Fruit fly (Drosophila melanogaster) whole organism, prepupa: ENCODE measurements around the gene BNIP3.
A peak's percentile ranks its signal among the peaks of the same experiment; 100 is the strongest.

Source experiments
- Blimp-1 ChIP-seq: fragments of 200-800 bp; sonication (Bioruptor generic); optimal IDR thresholded peaks from 3 replicates; lab custom pipeline; 2017; ENCODE audit warnings: missing biosample characterization, missing genetic modification characterization, mild to moderate bottlenecking, moderate library complexity, missing genetic modification reagents
- CG10669 ChIP-seq: fragments of 200-800 bp; sonication (Bioruptor generic); optimal IDR thresholded peaks from 3 replicates; lab custom pipeline; 2018; ENCODE audit warnings: missing biosample characterization, mild to moderate bottlenecking, missing genetic modification characterization, moderate library complexity
- CG11762 ChIP-seq: fragments of 200-800 bp; sonication (Bioruptor generic); optimal IDR thresholded peaks from 3 replicates; lab custom pipeline; 2016; ENCODE audit warnings: missing biosample characterization, missing genetic modification characterization; ENCODE audit not compliant: insufficient read depth
- CG11902 ChIP-seq: fragments of 200-800 bp; sonication (Bioruptor generic); optimal IDR thresholded peaks from 3 replicates; lab custom pipeline; 2016; ENCODE audit warnings: missing biosample characterization, missing genetic modification characterization
- CG1621 ChIP-seq: fragments of 200-800 bp; sonication (Bioruptor generic); optimal IDR thresholded peaks from 3 replicates; lab custom pipeline; 2018; ENCODE audit warnings: missing biosample characterization, mild to moderate bottlenecking, missing genetic modification characterization
- CG16779 ChIP-seq: fragments of 200-800 bp; sonication (Bioruptor generic); optimal IDR thresholded peaks from 3 replicates; lab custom pipeline; 2017; ENCODE audit warnings: missing biosample characterization, mild to moderate bottlenecking, missing genetic modification characterization
- CG31627 ChIP-seq: fragments of 200-800 bp; sonication (Bioruptor generic); optimal IDR thresholded peaks from 3 replicates; lab custom pipeline; 2016; ENCODE audit warnings: missing biosample characterization, missing genetic modification characterization
- CG32006 ChIP-seq: fragments of 200-800 bp; sonication (Bioruptor generic); optimal IDR thresholded peaks from 3 replicates; lab custom pipeline; 2017; ENCODE audit warnings: missing biosample characterization, mild to moderate bottlenecking, missing genetic modification characterization
- CG34406 ChIP-seq: fragments of 200-800 bp; sonication (Bioruptor generic); optimal IDR thresholded peaks from 3 replicates; lab custom pipeline; 2016; ENCODE audit warnings: missing biosample characterization, missing genetic modification characterization
- CG4318 ChIP-seq: fragments of 200-800 bp; sonication (Bioruptor generic); optimal IDR thresholded peaks from 3 replicates; lab custom pipeline; 2017; ENCODE audit warnings: missing biosample characterization, mild to moderate bottlenecking, missing genetic modification characterization
- CG6163 ChIP-seq: fragments of 200-800 bp; sonication (Bioruptor generic); IDR thresholded peaks from 3 replicates; pipeline ENCODE4 v1.3.6; 2022; ENCODE audit warnings: missing biosample characterization, missing genetic modification characterization
- CG6276 ChIP-seq: fragments of 200-800 bp; sonication (Bioruptor generic); optimal IDR thresholded peaks from 2 replicates; lab custom pipeline; 2017; ENCODE audit warnings: missing biosample characterization, mild to moderate bottlenecking, missing genetic modification characterization
- CG6792 ChIP-seq: fragments of 200-800 bp; sonication (Bioruptor generic); optimal IDR thresholded peaks from 3 replicates; lab custom pipeline; 2016; ENCODE audit warnings: missing biosample characterization, missing genetic modification characterization
- CG6854 ChIP-seq: fragments of 200-800 bp; sonication (Bioruptor generic); optimal IDR thresholded peaks from 2 replicates; lab custom pipeline; 2017; ENCODE audit warnings: missing biosample characterization, mild to moderate bottlenecking, missing genetic modification characterization
- CG7368 ChIP-seq: fragments of 200-800 bp; sonication (Bioruptor generic); optimal IDR thresholded peaks from 3 replicates; lab custom pipeline; 2016; ENCODE audit warnings: missing biosample characterization, missing genetic modification characterization
- CG8119 ChIP-seq: fragments of 200-800 bp; sonication (Bioruptor generic); IDR thresholded peaks from 3 replicates; pipeline ENCODE4 v1.3.6; 2022; ENCODE audit warnings: missing biosample characterization, missing genetic modification characterization
- CG8319 ChIP-seq: fragments of 200-800 bp; sonication (Bioruptor generic); optimal IDR thresholded peaks from 3 replicates; lab custom pipeline; 2016; ENCODE audit warnings: missing biosample characterization, missing genetic modification characterization
- CG8632 ChIP-seq: fragments of 200-800 bp; sonication (Bioruptor generic); optimal IDR thresholded peaks from 3 replicates; lab custom pipeline; 2016; ENCODE audit warnings: missing biosample characterization, missing genetic modification characterization
- CG9139 ChIP-seq: fragments of 200-800 bp; sonication (Bioruptor generic); optimal IDR thresholded peaks from 3 replicates; lab custom pipeline; 2017; ENCODE audit warnings: missing biosample characterization, mild to moderate bottlenecking, missing genetic modification characterization
- Eip75B ChIP-seq: fragments of 200-800 bp; sonication (Bioruptor generic); optimal IDR thresholded peaks from 3 replicates; lab custom pipeline; 2016; ENCODE audit warnings: missing biosample characterization, missing genetic modification characterization
- Eip78C ChIP-seq: fragments of 200-800 bp; sonication (Bioruptor generic); peaks from one replicate; lab custom pipeline; 2016; ENCODE audit warnings: missing biosample characterization, missing genetic modification characterization
- Eip93F ChIP-seq: fragments of 200-800 bp; sonication (Bioruptor generic); optimal IDR thresholded peaks from 2 replicates; lab custom pipeline; 2016; ENCODE audit warnings: missing biosample characterization, mild to moderate bottlenecking, missing genetic modification characterization
- Ets21C ChIP-seq: fragments of 200-800 bp; sonication (Bioruptor generic); optimal IDR thresholded peaks from 3 replicates; lab custom pipeline; 2016; ENCODE audit warnings: missing biosample characterization, missing genetic modification characterization
- Ets96B ChIP-seq: fragments of 200-800 bp; optimal IDR thresholded peaks from 2 replicates; lab custom pipeline; 2019; ENCODE audit warnings: missing biosample characterization, mild to moderate bottlenecking, missing genetic modification characterization, moderate library complexity
- Gug ChIP-seq: fragments of 200-800 bp; sonication (Bioruptor generic); IDR thresholded peaks from 2 replicates; pipeline ENCODE4 v1.3.6; 2022; ENCODE audit warnings: missing biosample characterization, missing genetic modification characterization
- Hr39 ChIP-seq: fragments of 200-800 bp; sonication (Bioruptor generic); optimal IDR thresholded peaks from 2 replicates; lab custom pipeline; 2016; ENCODE audit warnings: missing biosample characterization, missing genetic modification characterization
- Hr4 ChIP-seq: fragments of 200-800 bp; sonication (Bioruptor generic); optimal IDR thresholded peaks from 3 replicates; lab custom pipeline; 2016; ENCODE audit warnings: missing biosample characterization, missing genetic modification characterization
- Lpt ChIP-seq: fragments of 200-800 bp; sonication (Bioruptor generic); optimal IDR thresholded peaks from 3 replicates; lab custom pipeline; 2016; ENCODE audit warnings: missing biosample characterization, missing genetic modification characterization
- OdsH ChIP-seq: fragments of 200-800 bp; sonication (Bioruptor generic); optimal IDR thresholded peaks from 3 replicates; lab custom pipeline; 2016; ENCODE audit warnings: missing biosample characterization, missing genetic modification characterization
- Smox ChIP-seq: fragments of 200-800 bp; sonication (Bioruptor generic); optimal IDR thresholded peaks from 3 replicates; lab custom pipeline; 2016; ENCODE audit warnings: missing biosample characterization, missing genetic modification characterization
- Sox102F ChIP-seq: fragments of 200-800 bp; sonication (Bioruptor generic); optimal IDR thresholded peaks from 2 replicates; lab custom pipeline; 2016; ENCODE audit warnings: missing biosample characterization, mild to moderate bottlenecking, missing genetic modification characterization
- Sox14 ChIP-seq: fragments of 200-800 bp; sonication (Bioruptor generic); optimal IDR thresholded peaks from 3 replicates; lab custom pipeline; 2016; ENCODE audit warnings: missing biosample characterization, missing genetic modification characterization
- Sox15 ChIP-seq: fragments of 200-800 bp; sonication (Bioruptor generic); optimal IDR thresholded peaks from 3 replicates; lab custom pipeline; 2016; ENCODE audit warnings: missing biosample characterization, missing genetic modification characterization
- achi ChIP-seq: fragments of 200-800 bp; sonication (Bioruptor generic); optimal IDR thresholded peaks from 3 replicates; lab custom pipeline; 2016; ENCODE audit warnings: missing biosample characterization, missing genetic modification characterization
- acj6 ChIP-seq: fragments of 200-800 bp; sonication (Bioruptor generic); optimal IDR thresholded peaks from 3 replicates; lab custom pipeline; 2016; ENCODE audit warnings: missing biosample characterization, missing genetic modification characterization
- dac ChIP-seq: fragments of 200-800 bp; sonication (Bioruptor generic); optimal IDR thresholded peaks from 2 replicates; lab custom pipeline; 2017; ENCODE audit warnings: missing biosample characterization, mild to moderate bottlenecking, missing genetic modification characterization
- dsx ChIP-seq: fragments of 200-800 bp; optimal IDR thresholded peaks from 3 replicates; lab custom pipeline; 2019; ENCODE audit warnings: missing biosample characterization, mild to moderate bottlenecking, missing genetic modification characterization, moderate library complexity; ENCODE audit not compliant: poor library complexity, severe bottlenecking
- eg ChIP-seq: fragments of 200-800 bp; sonication (Bioruptor generic); IDR thresholded peaks from 3 replicates; pipeline ENCODE4 v1.3.6; 2022; ENCODE audit warnings: missing biosample characterization, missing genetic modification characterization
- fd59A ChIP-seq: fragments of 200-800 bp; sonication (Bioruptor generic); optimal IDR thresholded peaks from 2 replicates; lab custom pipeline; 2017; ENCODE audit warnings: missing biosample characterization, mild to moderate bottlenecking, missing genetic modification characterization, missing genetic modification reagents
- fd85E ChIP-seq: fragments of 200-800 bp; sonication (Bioruptor generic); optimal IDR thresholded peaks from 3 replicates; lab custom pipeline; 2016; ENCODE audit warnings: missing biosample characterization, missing genetic modification characterization
- fkh ChIP-seq: fragments of 200-800 bp; sonication (Bioruptor generic); optimal IDR thresholded peaks from 3 replicates; lab custom pipeline; 2017; ENCODE audit warnings: missing biosample characterization, mild to moderate bottlenecking, missing genetic modification characterization, moderate library complexity
- lz ChIP-seq: fragments of 200-800 bp; sonication (Bioruptor generic); optimal IDR thresholded peaks from 3 replicates; lab custom pipeline; 2016; ENCODE audit warnings: missing biosample characterization, missing genetic modification characterization
- net ChIP-seq: fragments of 200-800 bp; sonication (Bioruptor generic); optimal IDR thresholded peaks from 3 replicates; lab custom pipeline; 2016; ENCODE audit warnings: missing biosample characterization, missing genetic modification characterization
- pdm3 ChIP-seq: fragments of 200-800 bp; sonication (Bioruptor generic); optimal IDR thresholded peaks from 3 replicates; lab custom pipeline; 2016; ENCODE audit warnings: missing biosample characterization, missing genetic modification characterization
- salr ChIP-seq, 2 experiments: fragments of 200-800 bp; sonication (Bioruptor generic); optimal IDR thresholded peaks; 3 replicates each; lab custom pipeline; 2016 to 2018; ENCODE audit warnings: missing biosample characterization in 2 of 2, missing genetic modification characterization in 2 of 2, mild to moderate bottlenecking in 1 of 2
- spab ChIP-seq: fragments of 200-800 bp; sonication (Bioruptor generic); optimal IDR thresholded peaks from 2 replicates; lab custom pipeline; 2017; ENCODE audit warnings: missing biosample characterization, mild to moderate bottlenecking, missing genetic modification characterization, missing genetic modification reagents
- svp ChIP-seq: fragments of 200-800 bp; sonication (Bioruptor generic); peaks from one replicate; lab custom pipeline; 2016; ENCODE audit warnings: missing biosample characterization, missing genetic modification characterization
- vri ChIP-seq: fragments of 200-800 bp; sonication (Bioruptor generic); optimal IDR thresholded peaks from 3 replicates; lab custom pipeline; 2016; ENCODE audit warnings: missing biosample characterization, mild to moderate bottlenecking, missing genetic modification characterization

The BNIP3 gene

dm6 chr3L:20520687-20521169 is 1.5 kb upstream of the BNIP3 start, which contains the start of the genes mTerf3 and CG5104 (continued):
- TF ChIP-seq OdsH (GFP tag; lab: Kevin White, UChicago) (no peak), salr (GFP tag; optimal IDR thresholded peaks at IDR 0.05; lab: Kevin White, UChicago) (no peak), fd85E (GFP tag; lab: Kevin White, UChicago) (no peak), Gug (GFP tag; lab: Robert Waterston, UW) (no peak), fd59A (GFP tag; lab: Kevin White, UChicago) (no peak), Ets96B (tag; lab: Kevin White, UChicago) (no peak), spab (GFP tag; lab: Kevin White, UChicago) (no peak), CG6854 (GFP tag; lab: Kevin White, UChicago) (no peak), Ets21C (GFP tag; lab: Kevin White, UChicago) (no peak), Lpt (no peak), CG8632 (GFP tag; lab: Kevin White, UChicago) (no peak), Sox15 (GFP tag; lab: Kevin White, UChicago) (no peak), lz (no peak), Eip78C (GFP tag; lab: Kevin White, UChicago) (peak; percentile 66), eg (GFP tag; lab: Robert Waterston, UW) (no peak), dsx (GFP tag; lab: Kevin White, UChicago) (no peak), CG16779 (no peak), vri (GFP tag; lab: Kevin White, UChicago) (peak; percentile 46), CG34406 (GFP tag; lab: Kevin White, UChicago) (no peak), Blimp-1 (GFP tag; lab: Kevin White, UChicago) (no peak), net (GFP tag; lab: Kevin White, UChicago) (no peak), svp (GFP tag; lab: Kevin White, UChicago) (peak; percentile 31), Hr39 (GFP tag; lab: Kevin White, UChicago) (no peak), CG6163 (no peak), CG1621 (tag; lab: Kevin White, UChicago) (peak; percentile 15), CG6276 (GFP tag; lab: Kevin White, UChicago) (no peak), fkh (GFP tag; lab: Kevin White, UChicago) (no peak), Hr4 (no peak), Eip93F (GFP tag; lab: Kevin White, UChicago) (peak; percentile 16), Eip75B (GFP tag; lab: Kevin White, UChicago) (no peak), CG10669 (no peak), achi (GFP tag; lab: Kevin White, UChicago) (no peak), Sox14 (GFP tag; lab: Kevin White, UChicago) (peak; percentile 23), acj6 (GFP tag; lab: Kevin White, UChicago) (peak; percentile 20), Sox102F (GFP tag; lab: Kevin White, UChicago) (no peak), CG31627 (GFP tag; lab: Kevin White, UChicago) (peak; percentile 12), CG11902 (no peak)

- TF ChIP-seq dac (GFP tag; lab: Kevin White, UChicago) (no peak), CG6792 (no peak), CG32006 (GFP tag; lab: Kevin White, UChicago) (peak; percentile 33), CG4318 (GFP tag; lab: Kevin White, UChicago) (no peak), CG1621 (tag; lab: Kevin White, UChicago) (peak; percentile 47), CG7368 (GFP tag; lab: Kevin White, UChicago) (peak; percentile 20), CG8319 (GFP tag; lab: Kevin White, UChicago) (no peak), CG31627 (GFP tag; lab: Kevin White, UChicago) (peak; percentile 46), CG11762 (no peak), dsx (GFP tag; lab: Kevin White, UChicago) (peak; percentile 59), fd59A (GFP tag; lab: Kevin White, UChicago) (no peak), achi (GFP tag; lab: Kevin White, UChicago) (peak; percentile 22), CG9139 (GFP tag; lab: Kevin White, UChicago) (peak; percentile 70), Smox (GFP tag; lab: Kevin White, UChicago) (peak; percentile 56), Gug (GFP tag; lab: Robert Waterston, UW) (no peak), CG8632 (GFP tag; lab: Kevin White, UChicago) (peak; percentile 38), Hr39 (GFP tag; lab: Kevin White, UChicago) (peak; percentile 55), CG8119 (GFP tag; lab: Robert Waterston, UW) (peak; percentile 43; the same call in 2 of the 3 replicates), Sox15 (GFP tag; lab: Kevin White, UChicago) (no peak), pdm3 (GFP tag; lab: Kevin White, UChicago) (peak; percentile 36), OdsH (GFP tag; lab: Kevin White, UChicago) (peak; percentile 5), CG6276 (GFP tag; lab: Kevin White, UChicago) (peak; percentile 41)
Observed at dm6 chr3L:20517897-20518804, 1.0 kb downstream of the BNIP3 start.
